Fruit fly (Drosophila melanogaster) whole organism, prepupa: Measurements from ENCODE around the gene ninaA.

Experiments used
- CG11762 ChIP-seq: fragments of 200-800 bp; sonication (Bioruptor generic); optimal IDR thresholded peaks from 3 replicates; lab custom pipeline; 2016; ENCODE audit warnings: missing biosample characterization, missing genetic modification characterization; ENCODE audit not compliant: insufficient read depth
- CG34406 ChIP-seq: fragments of 200-800 bp; sonication (Bioruptor generic); optimal IDR thresholded peaks from 3 replicates; lab custom pipeline; 2016; ENCODE audit warnings: missing biosample characterization, missing genetic modification characterization
- CG4318 ChIP-seq: fragments of 200-800 bp; sonication (Bioruptor generic); optimal IDR thresholded peaks from 3 replicates; lab custom pipeline; 2017; ENCODE audit warnings: missing biosample characterization, mild to moderate bottlenecking, missing genetic modification characterization
- Lpt ChIP-seq: fragments of 200-800 bp; sonication (Bioruptor generic); optimal IDR thresholded peaks from 3 replicates; lab custom pipeline; 2016; ENCODE audit warnings: missing biosample characterization, missing genetic modification characterization
- esn ChIP-seq: fragments of 200-800 bp; sonication (Bioruptor generic); optimal IDR thresholded peaks from 2 replicates; lab custom pipeline; 2016; ENCODE audit warnings: missing biosample characterization, mild to moderate bottlenecking, missing genetic modification characterization, moderate library complexity
- vri ChIP-seq: fragments of 200-800 bp; sonication (Bioruptor generic); optimal IDR thresholded peaks from 3 replicates; lab custom pipeline; 2016; ENCODE audit warnings: missing biosample characterization, mild to moderate bottlenecking, missing genetic modification characterization

dm6 chr2L:887788-888187, 10.7 kb downstream of the ninaA start:
- TF ChIP-seq CG34406 (no peak), Lpt (GFP tag; lab: Kevin White, UChicago) (no peak), vri (GFP tag; lab: Kevin White, UChicago) (no peak), CG11762 (GFP tag; lab: Kevin White, UChicago) (no peak), CG4318 (GFP tag; lab: Kevin White, UChicago) (no peak), esn (GFP tag; lab: Kevin White, UChicago) (no peak)
